Worm (Caenorhabditis elegans) whole organism, midembryonic: Measurements from ENCODE around the gene W06F12.3.

Source experiments
- flt-1 ChIP-seq: fragments of 200-800 bp; sonication (Bioruptor generic); IDR thresholded peaks from 2 replicates; pipeline ENCODE4 v1.3.6; 2022; ENCODE audit warnings: missing genetic modification characterization, missing compliant biosample characterization
- klf-2 ChIP-seq: fragments of 200-800 bp; sonication (Bioruptor generic); conservative IDR thresholded peaks from 2 replicates; pipeline ENCODE4 v1.3.6; 2022; ENCODE audit warnings: missing genetic modification reagents, missing genetic modification characterization, missing compliant biosample characterization
- med-1 ChIP-seq: sonication (generic microtip); optimal IDR thresholded peaks from 2 replicates; lab custom pipeline; 2017; ENCODE audit warnings: missing genetic modification characterization, mild to moderate bottlenecking, missing compliant biosample characterization, antibody characterized with exemption, missing genetic modification reagents; ENCODE audit not compliant: insufficient read depth
- tab-1 ChIP-seq: fragments of 200-800 bp; sonication (Bioruptor generic); IDR thresholded peaks from 2 replicates; pipeline ENCODE4 v1.3.6; 2022; ENCODE audit warnings: missing genetic modification characterization, missing compliant biosample characterization
- ztf-29 ChIP-seq: fragments of 200-800 bp; sonication (Bioruptor generic); IDR thresholded peaks from 2 replicates; pipeline ENCODE4 v1.3.6; 2022; ENCODE audit warnings: missing genetic modification reagents, missing genetic modification characterization, missing compliant biosample characterization

- TF ChIP-seq flt-1 (GFP tag; lab: Robert Waterston, UW): peak; percentile 82
- no peak for TF ChIP-seq med-1 (GFP tag; lab: Kevin White, UChicago)
- no peak for TF ChIP-seq ztf-29
- TF ChIP-seq tab-1 (GFP tag; lab: Robert Waterston, UW): 0 out of 2 replicates have a peak, but pooled peaks have one; percentile 73
- TF ChIP-seq klf-2 (GFP tag; lab: Robert Waterston, UW): no peak
Observed at ce11 chrIII:13717505-13717904, 17.3 kb upstream of the W06F12.3 start.
